Fruit fly (Drosophila melanogaster): ENCODE results near the gene Rtc1.

DNA sequence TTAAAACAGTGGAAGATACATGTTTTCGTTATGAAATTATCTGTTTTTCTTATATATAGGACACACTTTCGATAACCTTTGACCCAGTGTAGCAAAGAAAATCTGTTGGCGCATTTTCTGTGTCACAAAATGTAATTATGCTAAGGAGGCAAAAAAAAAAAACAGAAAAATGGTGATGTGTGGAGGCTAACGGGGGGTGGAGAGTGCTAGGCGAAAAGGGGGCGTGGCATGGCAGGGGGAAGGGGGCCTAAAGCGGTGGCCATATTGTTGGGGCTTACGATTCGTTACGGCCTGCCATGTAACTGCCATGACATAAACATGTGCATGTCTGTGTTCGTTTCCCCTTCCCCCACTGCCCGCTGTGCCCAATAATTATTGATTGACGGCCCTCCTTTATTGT lies 8.2 kb downstream of the Rtc1 start:
- no peak for TF ChIP-seq Hr39 (GFP tag; optimal IDR thresholded peaks at IDR 0.05)
- no peak for TF ChIP-seq Ets21C (GFP tag; optimal IDR thresholded peaks at IDR 0.05)
- no peak for TF ChIP-seq CG6854 (GFP tag; optimal IDR thresholded peaks at IDR 0.05)
- TF ChIP-seq svp (GFP tag), result peak; percentile 44
- no peak for TF ChIP-seq CG10631 (GFP tag; optimal IDR thresholded peaks at IDR 0.05)
- TF ChIP-seq CG31627 (GFP tag; optimal IDR thresholded peaks at IDR 0.05), result no peak
- no peak for TF ChIP-seq Met (GFP tag; optimal IDR thresholded peaks at IDR 0.05)
- no peak for TF ChIP-seq CG4318 (GFP tag; optimal IDR thresholded peaks at IDR 0.05)
- no peak for TF ChIP-seq CG34406 (GFP tag; optimal IDR thresholded peaks at IDR 0.05)
- no peak for TF ChIP-seq CG10669 (GFP tag; optimal IDR thresholded peaks at IDR 0.05)
- no peak for TF ChIP-seq CG9139 (GFP tag; optimal IDR thresholded peaks at IDR 0.05)
